Worm (Caenorhabditis elegans): ENCODE measurements around the gene dpy-8.

The dpy-8 gene

DNA sequence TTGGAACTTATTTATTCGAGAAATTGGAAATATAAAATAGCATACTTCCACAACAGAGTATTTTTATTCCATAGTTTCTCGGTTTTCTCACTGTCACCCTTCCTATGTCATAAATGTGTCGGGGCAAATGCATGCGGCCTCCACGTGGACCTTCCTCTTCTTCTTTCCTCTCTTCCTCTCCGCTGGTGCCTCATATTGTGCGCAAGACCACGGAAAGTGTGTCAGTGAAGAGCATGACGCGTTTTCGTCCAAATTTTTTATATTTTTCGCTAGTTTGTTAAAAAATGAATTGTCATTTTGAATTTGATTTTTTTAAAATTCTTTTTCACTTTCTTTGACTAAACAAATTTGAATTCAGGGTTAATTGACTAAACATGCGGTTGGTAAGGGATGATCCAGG is 14.8 kb upstream of the dpy-8 start, which contains the start of gene mans-3 (continued):
- peak; percentile 47 for TF ChIP-seq ztf-22 (GFP tag; optimal IDR thresholded peaks at IDR 0.05)
- no peak for TF ChIP-seq zfh-2 (GFP tag; conservative IDR thresholded peaks at IDR 0.05)
- no peak for TF ChIP-seq snpc-1.1 (tag; optimal IDR thresholded peaks at IDR 0.05; ENCODE audit: insufficient read depth)
- peak; percentile 85 for TF ChIP-seq madf-10 (tag; optimal IDR thresholded peaks at IDR 0.05)
- peak; percentile 85 for TF ChIP-seq ztf-26 (tag; optimal IDR thresholded peaks at IDR 0.05)
- no peak for TF ChIP-seq hlh-26 (GFP tag; conservative IDR thresholded peaks at IDR 0.05)
- no peak for TF ChIP-seq dpff-1 (tag; optimal IDR thresholded peaks at IDR 0.05)
- TF ChIP-seq ztf-3 (GFP tag; optimal IDR thresholded peaks at IDR 0.05) = no peak
- peak; percentile 98 for TF ChIP-seq let-607 (tag; optimal IDR thresholded peaks at IDR 0.05)
- no peak for TF ChIP-seq nhr-120 (GFP tag; IDR thresholded peaks at IDR 0.05)
- no peak for TF ChIP-seq ceh-91 (GFP tag; IDR thresholded peaks at IDR 0.05)
- no peak for TF ChIP-seq F57C9.4 (tag; optimal IDR thresholded peaks at IDR 0.05)
- no peak for TF ChIP-seq him-1 (tag; optimal IDR thresholded peaks at IDR 0.05)
- no peak for TF ChIP-seq tbp1 (GFP tag; optimal IDR thresholded peaks at IDR 0.05)
- peak; percentile 79 for TF ChIP-seq F22D6.2 (tag; optimal IDR thresholded peaks at IDR 0.05)
- peak; percentile 82 for TF ChIP-seq pbrm-1 (GFP tag; IDR thresholded peaks at IDR 0.05)
- no peak for TF ChIP-seq hrde-1 (tag; optimal IDR thresholded peaks at IDR 0.05; ENCODE audit: borderline replicate concordance)
- TF ChIP-seq ama-1 (optimal IDR thresholded peaks at IDR 0.05) = no peak
- no peak for TF ChIP-seq ama-1 (GFP tag; optimal IDR thresholded peaks at IDR 0.05)
- TF ChIP-seq ztf-6 (GFP tag; IDR thresholded peaks at IDR 0.05) = no peak
- no peak for TF ChIP-seq rpc-1 (optimal IDR thresholded peaks at IDR 0.05)
- TF ChIP-seq rpc-1 (tag; optimal IDR thresholded peaks at IDR 0.05) = no peak
- TF ChIP-seq Y95B8A.8 (GFP tag; IDR thresholded peaks at IDR 0.05) = no peak
- TF ChIP-seq lir-1 (GFP tag; conservative IDR thresholded peaks at IDR 0.05) = no peak
- peak; percentile 70 for TF ChIP-seq gei-17 (GFP tag; optimal IDR thresholded peaks at IDR 0.05)
- no peak for TF ChIP-seq attf-6 (GFP tag; IDR thresholded peaks at IDR 0.05)
- TF ChIP-seq repo-1 (tag; optimal IDR thresholded peaks at IDR 0.05) = peak; percentile 57
- TF ChIP-seq F10E7.11 (tag; optimal IDR thresholded peaks at IDR 0.05) = no peak
- no peak for TF ChIP-seq ets-4 (GFP tag; optimal IDR thresholded peaks at IDR 0.05)
- TF ChIP-seq sptf-2 (GFP tag; optimal IDR thresholded peaks at IDR 0.05) = no peak
- 0 out of 2 replicates have a peak, but pooled peaks have one; percentile 43 for TF ChIP-seq ekl-4 (GFP tag; IDR thresholded peaks at IDR 0.05)
- TF ChIP-seq mxl-1 (tag; optimal IDR thresholded peaks at IDR 0.05) = no peak
- no peak for TF ChIP-seq ceh-100 (GFP tag; IDR thresholded peaks at IDR 0.05)
- TF ChIP-seq B0336.3 (GFP tag; IDR thresholded peaks at IDR 0.05) = no peak
- TF ChIP-seq F37B4.10 (GFP tag; IDR thresholded peaks at IDR 0.05) = no peak
- no peak for TF ChIP-seq nhr-27 (tag; optimal IDR thresholded peaks at IDR 0.05)
- no peak for TF ChIP-seq T07F8.4 (tag; optimal IDR thresholded peaks at IDR 0.05)
- TF ChIP-seq ztf-18 (tag; optimal IDR thresholded peaks at IDR 0.05) = peak; percentile 97
- no peak for TF ChIP-seq nhr-179 (tag; optimal IDR thresholded peaks at IDR 0.05)
- no peak for TF ChIP-seq ceh-40 (GFP tag; IDR thresholded peaks at IDR 0.05)
- no peak for TF ChIP-seq mes-4 (tag; optimal IDR thresholded peaks at IDR 0.05)
- TF ChIP-seq unc-130 (GFP tag; optimal IDR thresholded peaks at IDR 0.05) = no peak
- no peak for TF ChIP-seq snpc-3.4 (tag; optimal IDR thresholded peaks at IDR 0.05)
- TF ChIP-seq T26A5.8 (tag; optimal IDR thresholded peaks at IDR 0.05) = no peak

Measured in whole organism, young adult.